Fruit fly (Drosophila melanogaster): ENCODE results near the gene TyrR.

DNA sequence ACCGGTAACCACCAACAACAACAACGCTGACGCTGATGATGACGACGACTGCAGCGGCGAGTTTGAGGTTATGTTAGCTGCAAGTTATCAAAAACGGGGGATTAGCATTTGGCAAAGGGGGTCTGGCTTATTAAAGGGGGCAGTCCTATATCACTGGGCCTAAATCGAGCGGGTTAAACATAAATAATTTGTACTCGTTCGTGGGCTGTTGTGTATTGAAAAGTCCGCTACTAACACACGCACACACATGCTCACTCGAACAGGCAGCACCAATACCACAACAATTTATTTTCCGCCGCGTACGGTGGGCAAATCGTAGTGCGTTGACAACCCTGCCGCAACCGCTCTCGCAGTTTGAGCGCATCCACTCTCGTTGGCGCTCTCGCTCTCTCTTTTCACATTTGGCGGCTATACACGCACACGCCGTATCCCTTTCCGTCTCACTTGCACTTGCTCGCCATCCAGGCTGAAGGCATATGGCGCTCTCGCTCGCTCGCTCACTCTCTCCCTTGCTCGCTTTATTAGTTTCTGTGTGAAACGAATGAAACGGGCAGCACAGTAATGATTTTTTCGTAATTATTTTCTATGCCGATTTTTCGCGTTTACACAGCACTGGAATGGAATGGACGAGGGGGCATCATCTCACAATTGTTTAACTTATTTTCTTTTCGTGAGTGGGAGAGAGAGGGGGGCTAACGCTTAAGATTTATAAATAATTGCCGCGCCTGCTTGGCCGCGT lies 46.0 kb downstream of the TyrR start:
- TF ChIP-seq Nf-YB (GFP tag; optimal IDR thresholded peaks at IDR 0.05) (peak; percentile 31), Hr78 (GFP tag; optimal IDR thresholded peaks at IDR 0.05) (no peak), CG11085 (GFP tag; IDR thresholded peaks at IDR 0.05) (no peak), Doc3 (GFP tag; IDR thresholded peaks at IDR 0.05; ENCODE audit: partially characterized antibody) (no peak), CG8478 (optimal IDR thresholded peaks at IDR 0.05) (peak; percentile 97), stwl (tag; optimal IDR thresholded peaks at IDR 0.05) (peak; percentile 46), btn (GFP tag; optimal IDR thresholded peaks at IDR 0.05) (no peak), Dek (tag; optimal IDR thresholded peaks at IDR 0.05) (no peak), tin (GFP tag; optimal IDR thresholded peaks at IDR 0.05) (no peak)

Data from whole organism, embryonic.